Worm (Caenorhabditis elegans) whole organism, L2 larva: Measurements from ENCODE around the gene F58B4.2.
A peak's percentile ranks its signal among the peaks of the same experiment; 100 is the strongest.

Experiments used
- C34F6.9 ChIP-seq: fragments of 150-350 bp; optimal IDR thresholded peaks from 2 replicates; lab custom pipeline; 2014; ENCODE audit warnings: missing biosample characterization, missing genetic modification characterization
- F13H6.1 ChIP-seq: sonication (generic microtip); optimal IDR thresholded peaks from 2 replicates; lab custom pipeline; 2016; ENCODE audit warnings: missing genetic modification characterization, missing compliant biosample characterization
- R02D3.7 ChIP-seq: fragments of 150-350 bp; optimal IDR thresholded peaks from 2 replicates; lab custom pipeline; 2014; ENCODE audit warnings: missing biosample characterization, missing genetic modification characterization
- Y55F3AM.14 ChIP-seq: fragments of 200-800 bp; sonication (Bioruptor generic); optimal IDR thresholded peaks from 2 replicates; lab custom pipeline; 2018; ENCODE audit warnings: mild to moderate bottlenecking, missing genetic modification characterization, missing compliant biosample characterization
- alr-1 ChIP-seq: fragments of 150-350 bp; optimal IDR thresholded peaks from 2 replicates; lab custom pipeline; 2014; ENCODE audit warnings: missing biosample characterization, missing genetic modification characterization
- aly-2 ChIP-seq: fragments of 150-350 bp; optimal IDR thresholded peaks from 2 replicates; lab custom pipeline; 2014; ENCODE audit warnings: missing biosample characterization, missing genetic modification characterization
- ama-1 ChIP-seq: fragments of 150-350 bp; optimal IDR thresholded peaks from 2 replicates; lab custom pipeline; 2018; ENCODE audit warnings: inconsistent platforms
- ceh-82 ChIP-seq: fragments of 150-350 bp; optimal IDR thresholded peaks from 2 replicates; lab custom pipeline; 2014; ENCODE audit warnings: missing biosample characterization, missing genetic modification characterization
- crh-2 ChIP-seq: sonication (generic microtip); optimal IDR thresholded peaks from 2 replicates; lab custom pipeline; 2017; ENCODE audit warnings: missing biosample characterization, missing genetic modification characterization
- egl-27 ChIP-seq: sonication (generic microtip); optimal IDR thresholded peaks from 3 replicates; lab custom pipeline; 2017; ENCODE audit warnings: missing biosample characterization, missing genetic modification reagents, missing genetic modification characterization
- elt-1 ChIP-seq: fragments of 150-350 bp; optimal IDR thresholded peaks from 2 replicates; lab custom pipeline; 2014; ENCODE audit warnings: missing biosample characterization, missing genetic modification characterization
- fos-1 ChIP-seq: fragments of 150-350 bp; optimal IDR thresholded peaks from 2 replicates; lab custom pipeline; 2014; ENCODE audit warnings: missing biosample characterization, missing genetic modification characterization
- gmeb-1 ChIP-seq: fragments of 150-350 bp; optimal IDR thresholded peaks from 2 replicates; lab custom pipeline; 2014; ENCODE audit warnings: missing biosample characterization, missing genetic modification characterization
- lin-11 ChIP-seq: fragments of 150-350 bp; sonication (generic microtip); optimal IDR thresholded peaks from 2 replicates; lab custom pipeline; 2014; ENCODE audit warnings: missing biosample characterization, missing genetic modification characterization, inconsistent platforms, mixed read lengths
- lsy-2 ChIP-seq, 2 experiments: fragments of 150-350 bp in 1 of 2; sonication (generic microtip) in 1 of 2; optimal IDR thresholded peaks; 2 replicates each; lab custom pipeline; 2014 to 2017; ENCODE audit warnings: missing biosample characterization in 2 of 2, missing genetic modification characterization in 2 of 2
- mbf-1 ChIP-seq: sonication (generic microtip); optimal IDR thresholded peaks from 2 replicates; lab custom pipeline; 2017; ENCODE audit warnings: missing biosample characterization, missing genetic modification characterization
- nhr-10 ChIP-seq: sonication (generic microtip); optimal IDR thresholded peaks from 2 replicates; lab custom pipeline; 2017; ENCODE audit warnings: missing biosample characterization, missing genetic modification characterization
- nhr-12 ChIP-seq: fragments of 150-350 bp; optimal IDR thresholded peaks from 2 replicates; lab custom pipeline; 2014; ENCODE audit warnings: missing biosample characterization, missing genetic modification characterization
- nhr-129 ChIP-seq: fragments of 150-350 bp; optimal IDR thresholded peaks from 2 replicates; lab custom pipeline; 2014; ENCODE audit warnings: missing biosample characterization, missing genetic modification characterization
- nhr-21 ChIP-seq: fragments of 150-350 bp; optimal IDR thresholded peaks from 2 replicates; lab custom pipeline; 2014; ENCODE audit warnings: missing biosample characterization, missing genetic modification characterization
- nhr-23 ChIP-seq: fragments of 150-350 bp; optimal IDR thresholded peaks from 2 replicates; lab custom pipeline; 2014; ENCODE audit warnings: missing biosample characterization, missing genetic modification reagents, missing genetic modification characterization
- nhr-25 ChIP-seq: fragments of 150-350 bp; sonication (generic microtip); optimal IDR thresholded peaks from 3 replicates; lab custom pipeline; 2014; ENCODE audit warnings: missing biosample characterization, missing genetic modification characterization
- sem-4 ChIP-seq: fragments of 150-350 bp; optimal IDR thresholded peaks from 2 replicates; lab custom pipeline; 2014; ENCODE audit warnings: missing biosample characterization, missing genetic modification reagents, missing genetic modification characterization
- skn-1 ChIP-seq: sonication (generic microtip); optimal IDR thresholded peaks from 2 replicates; lab custom pipeline; 2017; ENCODE audit warnings: missing biosample characterization, missing genetic modification characterization
- sma-3 ChIP-seq: sonication (generic microtip); optimal IDR thresholded peaks from 2 replicates; lab custom pipeline; 2016; ENCODE audit warnings: missing genetic modification reagents, missing genetic modification characterization, missing compliant biosample characterization
- sma-9 ChIP-seq, 2 experiments: fragments of 150-350 bp in 1 of 2; sonication (generic microtip) in 1 of 2; optimal IDR thresholded peaks; 2 replicates each; lab custom pipeline; 2014 to 2016; ENCODE audit warnings: missing genetic modification characterization in 2 of 2, mild to moderate bottlenecking in 1 of 2, missing biosample characterization in 1 of 2, missing compliant biosample characterization in 1 of 2, missing genetic modification reagents in 1 of 2, moderate library complexity in 1 of 2
- snpc-4 ChIP-seq: fragments of 150-350 bp; optimal IDR thresholded peaks from 2 replicates; lab custom pipeline; 2014; ENCODE audit warnings: missing biosample characterization, missing genetic modification characterization
- unc-39 ChIP-seq: fragments of 150-350 bp; optimal IDR thresholded peaks from 2 replicates; lab custom pipeline; 2014; ENCODE audit warnings: missing biosample characterization, missing genetic modification characterization
- unc-55 ChIP-seq: fragments of 150-350 bp; sonication (generic microtip); optimal IDR thresholded peaks from 3 replicates; lab custom pipeline; 2014; ENCODE audit warnings: missing biosample characterization, missing genetic modification reagents, missing genetic modification characterization
- unc-62 ChIP-seq: fragments of 150-350 bp; optimal IDR thresholded peaks from 2 replicates; lab custom pipeline; 2014; ENCODE audit warnings: missing biosample characterization, missing genetic modification reagents, missing genetic modification characterization
- ztf-1 ChIP-seq: fragments of 200-800 bp; sonication (Bioruptor generic); conservative IDR thresholded peaks from 2 replicates; pipeline ENCODE4 v1.3.6; 2022; ENCODE audit warnings: missing genetic modification characterization, missing compliant biosample characterization
- ztf-11 ChIP-seq: sonication (generic microtip); optimal IDR thresholded peaks from 2 replicates; lab custom pipeline; 2017; ENCODE audit warnings: missing biosample characterization, missing genetic modification characterization

The F58B4.2 gene

DNA sequence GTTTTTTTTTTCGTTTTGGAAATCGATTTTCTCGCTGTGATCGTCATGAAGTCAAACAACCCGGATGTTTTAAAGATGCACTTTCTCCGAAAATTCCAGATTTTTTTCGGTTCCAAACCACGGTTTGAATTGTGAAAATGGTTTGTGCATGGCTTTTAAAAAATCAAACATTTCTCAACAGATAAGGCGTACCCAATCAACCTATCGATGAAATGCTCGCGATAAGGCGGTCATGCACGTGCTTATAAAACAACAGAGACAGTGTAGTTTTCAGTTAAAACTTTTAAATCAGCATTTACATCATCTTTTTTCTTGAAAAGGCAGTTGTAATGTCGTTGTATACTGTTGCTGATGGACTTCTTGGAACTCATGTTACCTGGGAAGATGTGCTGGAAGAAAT lies 14.1 kb upstream of the F58B4.2 start, which contains the start of gene F58B4.5:
TSS of gene F58B4.5 (plus strand) at position 283 of the 400 bp plus-strand sequence.
- TF ChIP-seq fos-1 (tag; lab: Kevin White, UChicago) (peak; percentile 43), lsy-2 (tag; optimal IDR thresholded peaks at IDR 0.05; lab: Kevin White, UChicago) (no peak), crh-2 (tag; lab: Kevin White, UChicago) (peak; percentile 54), Y55F3AM.14 (GFP tag; lab: Kevin White, UChicago) (no peak), unc-55 (GFP tag; lab: Kevin White, UChicago) (no peak), sma-9 (GFP tag; optimal IDR thresholded peaks at IDR 0.05; lab: Kevin White, UChicago) (peak; percentile 71), sma-9 (tag; optimal IDR thresholded peaks at IDR 0.05; lab: Kevin White, UChicago) (no peak)

DNA sequence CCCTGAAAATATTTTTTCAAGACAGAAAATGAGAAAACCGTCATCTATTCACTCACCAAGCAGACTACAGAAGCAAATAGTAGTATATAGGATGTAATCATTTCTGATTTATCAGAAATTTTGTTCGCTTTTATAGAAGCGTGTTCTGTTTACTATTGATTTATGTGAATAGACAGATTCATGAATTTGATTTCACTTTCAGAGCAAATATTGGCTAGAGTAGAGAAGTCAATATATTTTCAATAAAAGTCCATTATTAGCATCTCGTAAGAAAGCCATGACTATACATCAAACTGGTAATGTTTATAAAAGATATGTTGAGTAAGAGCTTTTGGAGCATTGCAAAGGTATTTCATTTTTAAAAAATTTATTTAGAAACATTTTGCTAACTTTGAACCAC lies 12.9 kb upstream of the F58B4.2 start, which contains the start of gene scvp-1:
TSS of gene scvp-1 (minus strand) at position 101 of the 400 bp plus-strand sequence.
- TF ChIP-seq ceh-82 (tag; lab: Kevin White, UChicago) (no peak), nhr-10 (tag; lab: Kevin White, UChicago) (no peak), elt-1 (no peak), alr-1 (tag; lab: Kevin White, UChicago) (no peak), ztf-1 (GFP tag; lab: Robert Waterston, UW) (no peak)
- TF ChIP-seq, all 48 proteins: peak for 0

DNA sequence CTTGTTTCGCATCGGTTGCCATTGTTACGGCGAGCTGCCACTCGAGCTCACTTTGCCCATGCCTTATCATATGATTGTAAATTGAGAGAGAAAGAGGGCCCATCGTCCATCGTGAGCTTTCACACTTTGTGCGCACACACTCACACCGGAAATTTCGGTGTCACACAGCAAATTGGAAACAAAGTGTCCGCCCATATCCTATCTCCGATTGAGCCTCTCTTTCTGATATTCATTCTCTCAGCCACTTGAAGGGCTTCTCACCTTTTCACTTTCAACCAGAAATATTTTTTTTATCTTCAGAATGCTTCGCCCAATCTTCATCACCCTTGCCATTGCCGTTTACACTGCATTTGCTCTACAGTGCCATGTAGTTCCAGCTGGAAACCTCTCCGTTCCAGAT lies 11.2 kb upstream of the F58B4.2 start, which contains the start of gene F58B4.3:
TSS of gene F58B4.3 (plus strand) at position 301 of the 400 bp plus-strand sequence.
- TF ChIP-seq nhr-25 (no peak), lin-11 (tag; lab: Kevin White, UChicago) (peak; percentile 39), nhr-23 (tag; lab: Kevin White, UChicago) (no peak)

DNA sequence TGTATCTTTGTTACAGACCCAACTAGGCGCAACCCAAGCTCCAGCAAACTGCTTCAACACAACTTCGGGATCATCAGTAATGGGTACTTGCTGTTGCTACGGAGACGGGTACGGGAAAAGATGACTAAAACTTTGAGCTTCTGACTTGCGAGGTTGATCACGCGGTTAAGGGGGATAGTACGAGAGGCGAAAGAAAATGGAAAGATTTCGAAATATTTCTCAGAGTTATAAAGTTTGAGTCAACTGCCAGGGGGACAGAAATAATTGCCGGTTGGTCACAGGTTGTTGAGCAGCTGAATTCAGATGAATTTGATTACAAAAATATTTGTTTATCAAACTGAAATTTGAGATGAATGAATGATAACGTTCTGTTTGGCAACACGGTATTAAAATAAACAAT lies 7.4 kb upstream of the F58B4.2 start:
- TF ChIP-seq R02D3.7 (tag; lab: Kevin White, UChicago) (no peak), unc-39 (tag; lab: Kevin White, UChicago) (no peak), mbf-1 (tag; lab: Kevin White, UChicago) (no peak), ztf-11 (tag; lab: Kevin White, UChicago) (no peak), sem-4 (tag; lab: Kevin White, UChicago) (no peak), lin-11 (tag; lab: Kevin White, UChicago) (peak; percentile 35), egl-27 (no peak), nhr-129 (no peak), sma-3 (no peak)

DNA sequence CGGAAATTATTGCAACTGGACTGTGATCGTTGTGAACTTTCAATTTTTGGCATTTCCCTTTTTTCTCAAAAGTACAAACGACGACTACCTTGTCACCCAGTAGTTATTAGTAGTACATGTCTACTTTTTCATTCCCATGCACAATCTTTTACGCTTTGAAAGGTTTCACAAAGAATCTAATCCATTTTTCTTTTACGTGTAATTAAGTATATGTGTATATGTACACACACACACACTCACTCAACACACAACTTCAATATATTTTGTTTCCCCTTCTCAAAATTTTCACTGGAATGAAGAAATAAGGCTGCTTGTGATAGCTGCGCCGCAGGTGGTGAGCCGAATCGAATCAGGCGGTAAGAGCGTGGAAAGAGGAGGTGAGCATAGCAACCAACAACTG lies 6.5 kb upstream of the F58B4.2 start, which contains the start of gene F58B4.6:
TSS of gene F58B4.6 (plus strand) at position 301 of the 400 bp plus-strand sequence.
- TF ChIP-seq lin-11 (tag; lab: Kevin White, UChicago) (peak; percentile 12), nhr-21 (no peak), nhr-10 (tag; lab: Kevin White, UChicago) (no peak), Y55F3AM.14 (GFP tag; lab: Kevin White, UChicago) (no peak), sem-4 (tag; lab: Kevin White, UChicago) (no peak)

DNA sequence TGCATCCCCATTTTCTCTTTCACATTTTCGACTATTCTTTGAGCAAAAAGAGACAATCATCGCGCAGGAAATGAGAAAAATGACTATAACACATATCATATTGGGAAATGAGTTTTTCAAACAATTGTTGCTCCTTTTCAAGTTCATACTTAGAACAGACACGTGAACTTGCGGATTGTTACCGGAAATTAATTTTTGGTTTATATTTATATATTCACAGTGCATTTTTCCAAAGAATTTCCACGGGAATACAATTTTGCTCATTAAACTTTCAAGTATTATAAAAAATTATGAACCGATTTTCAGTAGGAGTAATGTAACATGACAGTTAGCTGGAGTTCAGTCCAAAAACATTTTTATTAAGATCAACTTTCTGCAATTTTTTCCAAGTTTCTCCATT lies 5.0 kb upstream of the F58B4.2 start, which contains the start of gene F58B4.7:
TSS of gene F58B4.7 (minus strand) at position 101 of the 400 bp plus-strand sequence.
- TF ChIP-seq ama-1 (lab: Kevin White, UChicago) = no peak
- TF ChIP-seq unc-39 (tag; lab: Kevin White, UChicago) = no peak
- TF ChIP-seq alr-1 (tag; lab: Kevin White, UChicago) = no peak

DNA sequence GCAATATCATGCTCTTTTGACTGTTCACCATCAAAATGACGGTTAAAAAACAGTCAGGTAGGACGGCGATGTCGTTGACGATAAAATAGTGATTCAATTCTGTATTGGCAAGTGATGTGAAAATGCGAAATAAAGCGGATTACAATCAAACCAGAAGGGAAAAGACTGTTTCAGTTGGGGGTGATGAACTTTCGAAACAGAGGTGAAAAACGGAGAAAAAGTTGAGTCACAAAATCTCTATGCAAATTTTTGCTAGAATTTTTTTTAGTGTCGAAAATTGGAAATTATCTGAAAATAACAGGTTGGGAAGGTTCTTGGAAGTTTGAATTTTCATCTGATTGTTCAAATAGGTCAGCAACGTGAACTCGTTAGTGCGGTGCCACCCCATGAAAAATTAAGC lies 3.5 kb upstream of the F58B4.2 start, which contains the start of gene nas-31:
TSS of gene nas-31 (minus strand) at position 101 of the 400 bp plus-strand sequence.
- TF ChIP-seq skn-1 (tag; lab: Kevin White, UChicago) (no peak), ceh-82 (tag; lab: Kevin White, UChicago) (no peak), alr-1 (tag; lab: Kevin White, UChicago) (no peak)

DNA sequence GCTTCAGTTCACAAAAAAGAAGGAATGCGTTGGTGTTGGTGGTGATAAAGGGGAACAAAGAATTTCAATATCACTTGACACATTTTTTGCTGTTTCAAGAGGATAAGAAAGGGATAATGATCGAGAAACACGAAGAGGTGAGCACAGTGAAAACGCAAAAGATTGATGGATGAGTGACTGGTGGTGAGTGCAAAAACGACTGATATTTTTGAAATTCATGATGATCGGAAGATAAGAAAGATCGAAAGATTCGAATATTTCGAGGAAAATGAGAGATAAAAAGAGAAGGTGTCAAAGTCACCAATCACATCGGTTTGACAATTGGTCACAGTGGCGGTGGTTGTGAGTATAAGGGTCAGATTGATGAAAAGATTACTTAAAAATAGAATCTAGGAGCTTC lies 2.4 kb downstream of the F58B4.2 start:
- TF ChIP-seq Y55F3AM.14 (GFP tag; lab: Kevin White, UChicago) (no peak), nhr-129 (peak; percentile 63), C34F6.9 (tag; lab: Kevin White, UChicago) (no peak), mbf-1 (tag; lab: Kevin White, UChicago) (no peak), nhr-12 (tag; lab: Kevin White, UChicago) (no peak), F13H6.1 (peak; percentile 34), nhr-21 (no peak), unc-62 (GFP tag; lab: Kevin White, UChicago) (no peak), nhr-25 (no peak), elt-1 (no peak), aly-2 (no peak), sma-9 (GFP tag; optimal IDR thresholded peaks at IDR 0.05; lab: Kevin White, UChicago) (peak; percentile 12), sma-9 (tag; optimal IDR thresholded peaks at IDR 0.05; lab: Kevin White, UChicago) (no peak), gmeb-1 (tag; lab: Kevin White, UChicago) (no peak), unc-55 (GFP tag; lab: Kevin White, UChicago) (no peak), unc-39 (tag; lab: Kevin White, UChicago) (no peak), nhr-10 (tag; lab: Kevin White, UChicago) (no peak), snpc-4 (tag; lab: Kevin White, UChicago) (no peak)
